Worm (Caenorhabditis elegans): ENCODE results near the gene C17F4.12.

C17F4.12 gene

ce11 chrII:3210365-3210764 is 33.6 kb downstream of the C17F4.12 start, which contains the start of gene ZC239.5:
TSS of gene ZC239.5 (plus strand) at chrII:3210665.
- TF ChIP-seq let-607 (tag; optimal IDR thresholded peaks at IDR 0.05) = no peak
- TF ChIP-seq tbp1 (GFP tag; optimal IDR thresholded peaks at IDR 0.05) = no peak
- TF ChIP-seq hsf-1 (GFP tag; IDR thresholded peaks at IDR 0.05) = no peak
- TF ChIP-seq rcor-1 (GFP tag; IDR thresholded peaks at IDR 0.05) = no peak
- TF ChIP-seq Y67H2A.10 (GFP tag; conservative IDR thresholded peaks at IDR 0.05) = no peak
- TF ChIP-seq madf-8 (GFP tag; conservative IDR thresholded peaks at IDR 0.05) = no peak
- TF ChIP-seq ceh-79 (tag; optimal IDR thresholded peaks at IDR 0.05) = no peak
- no peak for TF ChIP-seq hmg-1.2 (GFP tag; IDR thresholded peaks at IDR 0.05)
- TF ChIP-seq madf-3 (GFP tag; IDR thresholded peaks at IDR 0.05) = no peak
- no peak for TF ChIP-seq repo-1 (tag; optimal IDR thresholded peaks at IDR 0.05)
- TF ChIP-seq ztf-26 (tag; optimal IDR thresholded peaks at IDR 0.05) = no peak
- no peak for TF ChIP-seq ets-4 (GFP tag; optimal IDR thresholded peaks at IDR 0.05)
- TF ChIP-seq F52B5.7 (tag; optimal IDR thresholded peaks at IDR 0.05) = no peak
- TF ChIP-seq B0035.1 (tag; optimal IDR thresholded peaks at IDR 0.05) = no peak

- no peak for TF ChIP-seq ceh-91 (GFP tag; IDR thresholded peaks at IDR 0.05)
- TF ChIP-seq egrh-3 (GFP tag; IDR thresholded peaks at IDR 0.05) = no peak
- TF ChIP-seq B0035.1 (tag; optimal IDR thresholded peaks at IDR 0.05) = no peak
- no peak for TF ChIP-seq F55B11.4 (tag; optimal IDR thresholded peaks at IDR 0.05; ENCODE audit: borderline replicate concordance, insufficient read depth)
- TF ChIP-seq hsf-1 (GFP tag; IDR thresholded peaks at IDR 0.05) = peak; percentile 53; the same call in 1 of the 2 replicates
- no peak for TF ChIP-seq nhr-27 (tag; optimal IDR thresholded peaks at IDR 0.05)
- no peak for TF ChIP-seq snpc-1.1 (tag; optimal IDR thresholded peaks at IDR 0.05; ENCODE audit: insufficient read depth)
- peak; percentile 46; the same call in 1 of the 2 replicates for TF ChIP-seq hmg-1.2 (GFP tag; IDR thresholded peaks at IDR 0.05)
- TF ChIP-seq F39B2.1 (GFP tag; IDR thresholded peaks at IDR 0.05) = no peak
These were observed 34.7 kb downstream of the C17F4.12 start, which contains the start of gene ZC239.6 for ce11 chrII:3209251-3209650. TSS of gene ZC239.6 (plus strand) at chrII:3209631.

- TF ChIP-seq ekl-4 (GFP tag; IDR thresholded peaks at IDR 0.05) (no peak), B0019.2 (GFP tag; conservative IDR thresholded peaks at IDR 0.05) (no peak), hmg-1.2 (GFP tag; IDR thresholded peaks at IDR 0.05) (no peak), hlh-26 (GFP tag; conservative IDR thresholded peaks at IDR 0.05) (no peak), nhr-120 (GFP tag; IDR thresholded peaks at IDR 0.05) (no peak), egl-18 (GFP tag; IDR thresholded peaks at IDR 0.05) (no peak), F39B2.1 (GFP tag; IDR thresholded peaks at IDR 0.05) (no peak), aptf-2 (GFP tag; conservative IDR thresholded peaks at IDR 0.05) (no peak)
These were observed 35.3 kb downstream of the C17F4.12 start, which contains the start of gene sdz-35 for ce11 chrII:3208679-3209078. TSS of gene sdz-35 (minus strand) at chrII:3208779.

- no peak for TF ChIP-seq ets-4 (GFP tag; optimal IDR thresholded peaks at IDR 0.05)
- TF ChIP-seq snpc-3.4 (tag; optimal IDR thresholded peaks at IDR 0.05) = no peak
- no peak for TF ChIP-seq C17E4.6 (GFP tag; IDR thresholded peaks at IDR 0.05)
- no peak for TF ChIP-seq rpc-1 (optimal IDR thresholded peaks at IDR 0.05)
- TF ChIP-seq rpc-1 (tag; optimal IDR thresholded peaks at IDR 0.05) = no peak
- no peak for TF ChIP-seq snpc-1.1 (tag; optimal IDR thresholded peaks at IDR 0.05; ENCODE audit: insufficient read depth)
- TF ChIP-seq cebp-1 (GFP tag; IDR thresholded peaks at IDR 0.05) = no peak
- no peak for TF ChIP-seq cebp-1 (tag; optimal IDR thresholded peaks at IDR 0.05)
- no peak for TF ChIP-seq mel-28 (tag; optimal IDR thresholded peaks at IDR 0.05; ENCODE audit: borderline replicate concordance)
- no peak for TF ChIP-seq madf-8 (GFP tag; conservative IDR thresholded peaks at IDR 0.05)
- no peak for TF ChIP-seq attf-6 (GFP tag; IDR thresholded peaks at IDR 0.05)
- no peak for TF ChIP-seq akir-1 (GFP tag; optimal IDR thresholded peaks at IDR 0.05)
- TF ChIP-seq hmg-1.2 (GFP tag; IDR thresholded peaks at IDR 0.05) = no peak
- TF ChIP-seq Y79H2A.3 (GFP tag; conservative IDR thresholded peaks at IDR 0.05) = no peak
- no peak for TF ChIP-seq atf-7 (tag; optimal IDR thresholded peaks at IDR 0.05)
- TF ChIP-seq F33H1.4 (GFP tag; IDR thresholded peaks at IDR 0.05) = no peak
- no peak for TF ChIP-seq nfya-2 (GFP tag; IDR thresholded peaks at IDR 0.05)
- TF ChIP-seq T07F8.4 (tag; optimal IDR thresholded peaks at IDR 0.05) = no peak
- TF ChIP-seq dpl-1 (GFP tag; optimal IDR thresholded peaks at IDR 0.05) = no peak
- no peak for TF ChIP-seq K12H6.12 (tag; optimal IDR thresholded peaks at IDR 0.05)
These were observed 37.5 kb downstream of the C17F4.12 start, which contains the start of the genes ZC239.20 and ZC239.21 for ce11 chrII:3206423-3206989. TSS of gene ZC239.20 (minus strand) at chrII:3206523. TSS of gene ZC239.21 (plus strand) at chrII:3206939.
